Worm (Caenorhabditis elegans) whole organism, young adult: ENCODE results near the gene fbxa-24.

ENCODE experiments used
- B0019.2 ChIP-seq: fragments of 200-800 bp; sonication (Bioruptor generic); conservative IDR thresholded peaks from 2 replicates; pipeline ENCODE4 v1.3.6; 2022; ENCODE audit warnings: missing genetic modification reagents, missing genetic modification characterization, missing compliant biosample characterization
- B0261.1 ChIP-seq: sonication (generic microtip); optimal IDR thresholded peaks from 2 replicates; lab custom pipeline; 2016; ENCODE audit warnings: mild to moderate bottlenecking, missing genetic modification characterization, moderate library complexity, missing compliant biosample characterization
- B0336.3 ChIP-seq: fragments of 200-800 bp; sonication (Bioruptor generic); IDR thresholded peaks from 2 replicates; pipeline ENCODE4 v1.3.6; 2022; ENCODE audit warnings: missing genetic modification characterization, missing compliant biosample characterization
- F49E8.2 ChIP-seq: sonication (generic microtip); optimal IDR thresholded peaks from 3 replicates; lab custom pipeline; 2017; ENCODE audit warnings: missing genetic modification characterization, mild to moderate bottlenecking, missing compliant biosample characterization, antibody characterized with exemption, moderate library complexity; ENCODE audit not compliant: insufficient read depth
- F55B11.4 ChIP-seq: sonication (generic microtip); optimal IDR thresholded peaks from 2 replicates; lab custom pipeline; 2016; ENCODE audit warnings: missing compliant biosample characterization, missing genetic modification characterization, borderline replicate concordance; ENCODE audit not compliant: insufficient read depth
- F57C9.4 ChIP-seq: sonication (generic microtip); optimal IDR thresholded peaks from 2 replicates; lab custom pipeline; 2017; ENCODE audit warnings: mild to moderate bottlenecking, missing genetic modification characterization, missing compliant biosample characterization
- K12H6.12 ChIP-seq: fragments of 200-800 bp; sonication (Bioruptor generic); optimal IDR thresholded peaks from 2 replicates; lab custom pipeline; 2018; ENCODE audit warnings: mild to moderate bottlenecking, missing genetic modification characterization, missing compliant biosample characterization
- T07F8.4 ChIP-seq: sonication (generic microtip); optimal IDR thresholded peaks from 2 replicates; lab custom pipeline; 2016; ENCODE audit warnings: mild to moderate bottlenecking, missing genetic modification characterization, moderate library complexity, missing compliant biosample characterization
- T26A5.8 ChIP-seq: sonication (generic microtip); optimal IDR thresholded peaks from 2 replicates; lab custom pipeline; 2016; ENCODE audit warnings: missing genetic modification characterization, missing compliant biosample characterization
- Y67H2A.10 ChIP-seq: fragments of 200-800 bp; sonication (Bioruptor generic); conservative IDR thresholded peaks from 2 replicates; pipeline ENCODE4 v1.3.6; 2022; ENCODE audit warnings: missing genetic modification reagents, missing genetic modification characterization, missing compliant biosample characterization
- ccch-3 ChIP-seq: fragments of 200-800 bp; sonication (Bioruptor generic); optimal IDR thresholded peaks from 2 replicates; lab custom pipeline; 2018; ENCODE audit warnings: mild to moderate bottlenecking, missing genetic modification characterization, missing compliant biosample characterization
- die-1 ChIP-seq: sonication (generic microtip); optimal IDR thresholded peaks from 2 replicates; lab custom pipeline; 2016; ENCODE audit warnings: missing genotype, mild to moderate bottlenecking, missing genetic modification characterization, missing compliant biosample characterization
- dox-1 ChIP-seq: fragments of 200-800 bp; sonication (Bioruptor generic); IDR thresholded peaks from 2 replicates; pipeline ENCODE4 v1.3.6; 2022; ENCODE audit warnings: missing genetic modification reagents, missing genetic modification characterization, missing compliant biosample characterization
- dpl-1 ChIP-seq: fragments of 150-350 bp; optimal IDR thresholded peaks from 2 replicates; lab custom pipeline; 2014; ENCODE audit warnings: missing biosample characterization, missing genetic modification reagents, missing genetic modification characterization
- fkh-3 ChIP-seq: sonication (generic microtip); optimal IDR thresholded peaks from 2 replicates; lab custom pipeline; 2016; ENCODE audit warnings: mild to moderate bottlenecking, missing genetic modification characterization, missing compliant biosample characterization
- him-1 ChIP-seq: sonication (generic microtip); optimal IDR thresholded peaks from 2 replicates; lab custom pipeline; 2016; ENCODE audit warnings: missing genotype, missing genetic modification reagents, missing genetic modification characterization, missing compliant biosample characterization
- hrde-1 ChIP-seq: sonication (generic microtip); optimal IDR thresholded peaks from 2 replicates; lab custom pipeline; 2016; ENCODE audit warnings: missing genetic modification characterization, mild to moderate bottlenecking, missing compliant biosample characterization, moderate library complexity, missing genotype, missing genetic modification reagents, borderline replicate concordance
- lin-26 ChIP-seq: fragments of 200-800 bp; sonication (Bioruptor generic); IDR thresholded peaks from 2 replicates; pipeline ENCODE4 v1.3.6; 2022; ENCODE audit warnings: missing genetic modification reagents, missing genetic modification characterization, missing compliant biosample characterization
- lir-1 ChIP-seq: fragments of 200-800 bp; sonication (Bioruptor generic); conservative IDR thresholded peaks from 2 replicates; pipeline ENCODE4 v1.3.6; 2022; ENCODE audit warnings: missing genetic modification reagents, missing genetic modification characterization, missing compliant biosample characterization
- madf-8 ChIP-seq: fragments of 200-800 bp; sonication (Bioruptor generic); conservative IDR thresholded peaks from 2 replicates; pipeline ENCODE4 v1.3.6; 2022; ENCODE audit warnings: missing genetic modification reagents, missing genetic modification characterization, missing compliant biosample characterization
- mcd-1 ChIP-seq: fragments of 200-800 bp; sonication (Bioruptor generic); IDR thresholded peaks from 2 replicates; pipeline ENCODE4 v1.3.6; 2022; ENCODE audit warnings: missing genetic modification reagents, missing genetic modification characterization, missing compliant biosample characterization
- mel-28 ChIP-seq: sonication (generic microtip); optimal IDR thresholded peaks from 2 replicates; lab custom pipeline; 2016; ENCODE audit warnings: borderline replicate concordance, mild to moderate bottlenecking, missing genetic modification characterization, missing compliant biosample characterization
- mxl-1 ChIP-seq: sonication (generic microtip); optimal IDR thresholded peaks from 2 replicates; lab custom pipeline; 2016; ENCODE audit warnings: missing genetic modification characterization, missing compliant biosample characterization
- nfyb-1 ChIP-seq: fragments of 200-800 bp; sonication (Bioruptor generic); IDR thresholded peaks from 2 replicates; pipeline ENCODE4 v1.3.6; 2022; ENCODE audit warnings: missing genetic modification reagents, missing genetic modification characterization, missing compliant biosample characterization
- pha-4 ChIP-seq: fragments of 150-350 bp; sonication (generic microtip); optimal IDR thresholded peaks from 2 replicates; lab custom pipeline; 2014; ENCODE audit warnings: missing biosample characterization, missing genetic modification reagents, missing genetic modification characterization
- rcor-1 ChIP-seq: fragments of 200-800 bp; sonication (Bioruptor generic); IDR thresholded peaks from 2 replicates; pipeline ENCODE4 v1.3.6; 2022; ENCODE audit warnings: missing genetic modification reagents, missing genetic modification characterization, missing compliant biosample characterization
- repo-1 ChIP-seq: sonication (generic microtip); optimal IDR thresholded peaks from 2 replicates; lab custom pipeline; 2017; ENCODE audit warnings: mild to moderate bottlenecking, missing genetic modification characterization, missing compliant biosample characterization
- rpc-1 ChIP-seq, 2 experiments: fragments of 150-350 bp in 1 of 2; sonication (generic microtip) in 1 of 2; optimal IDR thresholded peaks; 2 replicates each; lab custom pipeline; 2014 to 2018; ENCODE audit warnings: missing biosample characterization in 1 of 2, missing genetic modification characterization in 1 of 2, missing genetic modification reagents in 1 of 2, missing genotype in 1 of 2
- sdz-38 ChIP-seq: sonication (generic microtip); optimal IDR thresholded peaks from 2 replicates; lab custom pipeline; 2016; ENCODE audit warnings: missing genotype, missing genetic modification characterization, missing compliant biosample characterization
- sea-2 ChIP-seq: fragments of 200-800 bp; sonication (Bioruptor generic); IDR thresholded peaks from 2 replicates; pipeline ENCODE4 v1.3.6; 2022; ENCODE audit warnings: missing genetic modification characterization, missing compliant biosample characterization
- tbx-9 ChIP-seq: sonication (generic microtip); optimal IDR thresholded peaks from 2 replicates; lab custom pipeline; 2016; ENCODE audit warnings: borderline replicate concordance, missing genetic modification characterization, inconsistent platforms, missing compliant biosample characterization
- unc-62 ChIP-seq: fragments of 150-350 bp; optimal IDR thresholded peaks from 2 replicates; lab custom pipeline; 2014; ENCODE audit warnings: missing biosample characterization, missing genetic modification reagents, missing genetic modification characterization
- xnd-1 ChIP-seq: sonication (generic microtip); optimal IDR thresholded peaks from 2 replicates; lab custom pipeline; 2016; ENCODE audit warnings: missing genotype, missing genetic modification reagents, missing genetic modification characterization, missing compliant biosample characterization
- zim-3 ChIP-seq: sonication (generic microtip); optimal IDR thresholded peaks from 2 replicates; lab custom pipeline; 2017; ENCODE audit warnings: mild to moderate bottlenecking, missing genetic modification characterization, moderate library complexity, missing compliant biosample characterization
- ztf-28 ChIP-seq: fragments of 200-800 bp; sonication (Bioruptor generic); IDR thresholded peaks from 2 replicates; pipeline ENCODE4 v1.3.6; 2022; ENCODE audit warnings: missing genetic modification reagents, missing genetic modification characterization, missing compliant biosample characterization

The fbxa-24 gene

ce11 chrII:3787151-3787550 lies 29.2 kb upstream of the fbxa-24 start, which contains the start of gene T24E12.13:
T24E12.13 (plus strand) TSS chrII:3787451.
- no peak for TF ChIP-seq B0336.3 (GFP tag; lab: Robert Waterston, UW)
- no peak for TF ChIP-seq lin-26 (GFP tag; lab: Robert Waterston, UW)
- no peak for TF ChIP-seq mel-28 (tag; lab: Kevin White, UChicago)
- TF ChIP-seq F57C9.4 (tag; lab: Kevin White, UChicago) = no peak
- no peak for TF ChIP-seq nfyb-1
- no peak for TF ChIP-seq tbx-9 (tag; lab: Kevin White, UChicago)
- no peak for TF ChIP-seq ccch-3 (GFP tag; lab: Kevin White, UChicago)

DNA sequence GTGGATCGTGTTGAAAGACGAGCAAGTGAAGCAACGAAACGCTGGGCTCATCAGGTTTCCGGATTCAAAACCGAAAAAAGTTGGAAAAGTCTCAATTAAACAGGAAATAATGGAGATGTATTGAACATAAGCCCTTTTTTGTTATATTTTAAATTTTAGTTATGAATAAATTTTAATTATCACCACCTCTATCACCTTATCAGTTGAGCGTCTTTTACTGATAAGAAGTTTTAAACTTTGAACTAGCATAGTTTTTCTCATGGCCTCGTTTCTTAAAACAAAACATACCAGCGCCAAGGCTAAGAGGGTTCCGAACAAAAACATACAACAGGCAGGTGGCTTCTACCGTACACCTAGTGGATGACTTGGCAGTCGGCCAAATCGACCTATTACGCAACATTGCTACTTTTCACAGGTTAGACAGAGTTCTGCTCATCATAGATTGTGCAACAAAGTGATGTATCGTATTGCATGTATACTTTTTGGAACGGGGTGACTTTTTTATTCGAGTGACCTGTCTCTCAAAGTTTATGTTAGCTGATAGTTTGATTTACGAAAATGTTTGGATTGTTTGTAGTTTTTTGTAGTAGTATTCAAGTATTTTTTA lies 27.9 kb upstream of the fbxa-24 start:
- no peak for TF ChIP-seq mxl-1
- no peak for TF ChIP-seq him-1 (tag; lab: Kevin White, UChicago)
- no peak for TF ChIP-seq B0019.2 (GFP tag; lab: Robert Waterston, UW)
- no peak for TF ChIP-seq mel-28 (tag; lab: Kevin White, UChicago)
- no peak for TF ChIP-seq B0261.1 (tag; lab: Kevin White, UChicago)
- TF ChIP-seq tbx-9 (tag; lab: Kevin White, UChicago) = no peak
- TF ChIP-seq K12H6.12 (tag; lab: Kevin White, UChicago) = no peak
- TF ChIP-seq unc-62 (GFP tag; lab: Kevin White, UChicago) = no peak
- TF ChIP-seq hrde-1 (tag; lab: Kevin White, UChicago) = no peak
- TF ChIP-seq ztf-28 (GFP tag; lab: Robert Waterston, UW) = no peak
- no peak for TF ChIP-seq xnd-1
- no peak for TF ChIP-seq repo-1 (tag; lab: Kevin White, UChicago)
- no peak for TF ChIP-seq madf-8 (GFP tag; lab: Robert Waterston, UW)
- TF ChIP-seq zim-3 = no peak
- TF ChIP-seq F55B11.4 = no peak
- TF ChIP-seq die-1 (tag; lab: Kevin White, UChicago) = no peak
- TF ChIP-seq pha-4 (tag; lab: Kevin White, UChicago) = no peak
- no peak for TF ChIP-seq Y67H2A.10 (GFP tag; lab: Robert Waterston, UW)
- TF ChIP-seq sdz-38 (tag; lab: Kevin White, UChicago) = no peak

ce11 chrII:3793336-3793735 lies 23.0 kb upstream of the fbxa-24 start, which contains the start of gene fbxb-99:
fbxb-99 (minus strand) TSS chrII:3793436.
- no peak for TF ChIP-seq rcor-1
- no peak for TF ChIP-seq dpl-1 (GFP tag; lab: Kevin White, UChicago)
- no peak for TF ChIP-seq T26A5.8 (tag; lab: Kevin White, UChicago)
- no peak for TF ChIP-seq T07F8.4 (tag; lab: Kevin White, UChicago)
- no peak for TF ChIP-seq B0019.2 (GFP tag; lab: Robert Waterston, UW)
- no peak for TF ChIP-seq sea-2 (GFP tag; lab: Robert Waterston, UW)
- TF ChIP-seq fkh-3 (tag; lab: Kevin White, UChicago) = no peak
- TF ChIP-seq F49E8.2 = no peak
- TF ChIP-seq madf-8 (GFP tag; lab: Robert Waterston, UW) = no peak
- TF ChIP-seq dox-1 (GFP tag; lab: Robert Waterston, UW) = no peak

ce11 chrII:3795323-3795722 lies 21.0 kb upstream of the fbxa-24 start, which contains the start of gene Y8A9A.2:
Y8A9A.2 (plus strand) TSS chrII:3795623.
- TF ChIP-seq repo-1 (tag; lab: Kevin White, UChicago) (no peak), mcd-1 (GFP tag; lab: Robert Waterston, UW) (no peak), rpc-1 (optimal IDR thresholded peaks at IDR 0.05; lab: Kevin White, UChicago) (no peak), rpc-1 (tag; optimal IDR thresholded peaks at IDR 0.05; lab: Kevin White, UChicago) (no peak), lir-1 (GFP tag; lab: Robert Waterston, UW) (no peak)
- TF ChIP-seq, all 124 proteins: peak for 0
